Fruit fly (Drosophila melanogaster) whole organism, embryonic: Measurements from ENCODE around the gene CG31109.

ENCODE experiments used
- ATbp ChIP-seq: fragments of 200-800 bp; sonication (Bioruptor generic); optimal IDR thresholded peaks from 2 replicates; lab custom pipeline; 2017; ENCODE audit warnings: missing biosample characterization, mild to moderate bottlenecking, missing genetic modification characterization, missing genetic modification reagents
- Ada2b ChIP-seq: fragments of 200-800 bp; sonication (Bioruptor generic); IDR thresholded peaks from 2 replicates; pipeline ENCODE4 v1.3.6; 2022; ENCODE audit warnings: missing biosample characterization, missing genetic modification characterization
- Blimp-1 ChIP-seq: fragments of 200-800 bp; sonication (Bioruptor generic); optimal IDR thresholded peaks from 3 replicates; lab custom pipeline; 2018; ENCODE audit warnings: missing biosample characterization, missing genetic modification characterization, mild to moderate bottlenecking, moderate library complexity, missing genetic modification reagents
- CG10321 ChIP-seq: fragments of 200-800 bp; sonication (Bioruptor generic); IDR thresholded peaks from 2 replicates; pipeline ENCODE4 v1.3.6; 2022; ENCODE audit warnings: missing biosample characterization, missing genetic modification characterization
- CG10431 ChIP-seq: fragments of 200-800 bp; sonication (Bioruptor generic); optimal IDR thresholded peaks from 3 replicates; lab custom pipeline; 2018; ENCODE audit warnings: missing biosample characterization, mild to moderate bottlenecking, missing genetic modification characterization
- CG10959 ChIP-seq: fragments of 200-800 bp; sonication (Bioruptor generic); IDR thresholded peaks from 2 replicates; pipeline ENCODE4 v1.3.6; 2022; ENCODE audit warnings: missing biosample characterization, missing genetic modification characterization
- CG11085 ChIP-seq: fragments of 200-800 bp; sonication (Bioruptor generic); IDR thresholded peaks from 2 replicates; pipeline ENCODE4 v1.3.6; 2022; ENCODE audit warnings: missing biosample characterization, missing genetic modification characterization
- CG12236 ChIP-seq: fragments of 200-800 bp; sonication (Bioruptor generic); optimal IDR thresholded peaks from 2 replicates; lab custom pipeline; 2016; ENCODE audit warnings: missing biosample characterization, missing genetic modification characterization
- CG14667 ChIP-seq: fragments of 200-800 bp; sonication (Bioruptor generic); IDR thresholded peaks from 2 replicates; pipeline ENCODE4 v1.3.6; 2022; ENCODE audit warnings: missing biosample characterization, missing genetic modification characterization
- CG14965 ChIP-seq: fragments of 200-800 bp; sonication (Bioruptor generic); optimal IDR thresholded peaks from 2 replicates; lab custom pipeline; 2016; ENCODE audit warnings: missing biosample characterization, missing genetic modification characterization, borderline replicate concordance
- CG1602 ChIP-seq: fragments of 200-800 bp; sonication (Bioruptor generic); optimal IDR thresholded peaks from 3 replicates; lab custom pipeline; 2016; ENCODE audit warnings: missing biosample characterization, missing genetic modification characterization
- CG16779 ChIP-seq: fragments of 200-800 bp; sonication (Bioruptor generic); IDR thresholded peaks from 2 replicates; pipeline ENCODE4 v1.3.6; 2022; ENCODE audit warnings: missing biosample characterization, missing genetic modification characterization
- CG18011 ChIP-seq: fragments of 200-800 bp; sonication (Bioruptor generic); optimal IDR thresholded peaks from 2 replicates; lab custom pipeline; 2017; ENCODE audit warnings: missing biosample characterization, missing genetic modification characterization, mild to moderate bottlenecking, moderate library complexity, missing genotype
- CG2678 ChIP-seq: fragments of 200-800 bp; sonication (Bioruptor generic); optimal IDR thresholded peaks from 3 replicates; lab custom pipeline; 2019; ENCODE audit warnings: missing biosample characterization, mild to moderate bottlenecking, missing genetic modification characterization, moderate library complexity
- CG31388 ChIP-seq: fragments of 200-800 bp; sonication (Bioruptor generic); optimal IDR thresholded peaks from 2 replicates; lab custom pipeline; 2016; ENCODE audit warnings: missing biosample characterization, missing genetic modification characterization
- CG3281 ChIP-seq: fragments of 200-800 bp; sonication (Bioruptor generic); optimal IDR thresholded peaks from 3 replicates; lab custom pipeline; 2017; ENCODE audit warnings: missing biosample characterization, mild to moderate bottlenecking, missing genetic modification characterization
- CG34422 ChIP-seq: fragments of 200-800 bp; sonication (Bioruptor generic); IDR thresholded peaks from 3 replicates; pipeline ENCODE4 v1.3.6; 2022; ENCODE audit warnings: missing biosample characterization, missing genetic modification characterization
- CG3726 ChIP-seq: fragments of 200-800 bp; sonication (Bioruptor generic); IDR thresholded peaks from 3 replicates; pipeline ENCODE4, ENCODE4 v1.3.6; 2022; ENCODE audit warnings: missing biosample characterization, missing genetic modification characterization
- CG5245 ChIP-seq: fragments of 200-800 bp; sonication (Bioruptor generic); optimal IDR thresholded peaks from 3 replicates; lab custom pipeline; 2016; ENCODE audit warnings: missing biosample characterization, missing genetic modification characterization
- CG6689 ChIP-seq: fragments of 200-800 bp; sonication (Bioruptor generic); IDR thresholded peaks from 2 replicates; pipeline ENCODE4 v1.3.6; 2022; ENCODE audit warnings: missing biosample characterization, missing genetic modification characterization
- CG8089 ChIP-seq: fragments of 200-800 bp; sonication (Bioruptor generic); optimal IDR thresholded peaks from 3 replicates; lab custom pipeline; 2016; ENCODE audit warnings: missing biosample characterization, missing genetic modification characterization
- CHES-1-like ChIP-seq: fragments of 200-800 bp; sonication (Bioruptor generic); optimal IDR thresholded peaks from 2 replicates; lab custom pipeline; 2016; ENCODE audit warnings: missing biosample characterization, missing genetic modification characterization
- Chrac-16 ChIP-seq: fragments of 200-800 bp; sonication (Bioruptor generic); optimal IDR thresholded peaks from 3 replicates; lab custom pipeline; 2016; ENCODE audit warnings: missing biosample characterization, missing genetic modification characterization
- D19B ChIP-seq: fragments of 200-800 bp; sonication (Bioruptor generic); optimal IDR thresholded peaks from 2 replicates; lab custom pipeline; 2017; ENCODE audit warnings: missing biosample characterization, mild to moderate bottlenecking, missing genetic modification characterization
- Elba2 ChIP-seq: fragments of 200-800 bp; sonication (Bioruptor generic); optimal IDR thresholded peaks from 3 replicates; lab custom pipeline; 2016; ENCODE audit warnings: missing biosample characterization, missing genetic modification characterization
- Fer2 ChIP-seq: fragments of 200-800 bp; sonication (Bioruptor generic); optimal IDR thresholded peaks from 2 replicates; lab custom pipeline; 2018; ENCODE audit warnings: missing biosample characterization, mild to moderate bottlenecking, missing genetic modification characterization, moderate library complexity
- Hr51 ChIP-seq, 2 experiments: fragments of 200-800 bp; sonication (Bioruptor generic); optimal IDR thresholded peaks; 2 replicates in 1 of 2; 3 replicates in 1 of 2; lab custom pipeline; 2016 to 2018; ENCODE audit warnings: missing biosample characterization in 2 of 2, missing genetic modification characterization in 2 of 2, mild to moderate bottlenecking in 1 of 2, moderate library complexity in 1 of 2
- Lhr ChIP-seq: fragments of 200-800 bp; sonication (Bioruptor generic); optimal IDR thresholded peaks from 3 replicates; lab custom pipeline; 2017; ENCODE audit warnings: mild to moderate bottlenecking, missing biosample characterization, missing genetic modification reagents, missing genetic modification characterization
- Mad ChIP-seq: fragments of 200-800 bp; sonication (Bioruptor generic); optimal IDR thresholded peaks from 2 replicates; lab custom pipeline; 2016; ENCODE audit warnings: missing biosample characterization, missing genetic modification characterization
- NC2β ChIP-seq: fragments of 200-800 bp; sonication (Bioruptor generic); optimal IDR thresholded peaks from 2 replicates; lab custom pipeline; 2016; ENCODE audit warnings: missing biosample characterization, missing genetic modification characterization
- Oaz ChIP-seq: fragments of 200-800 bp; sonication (Bioruptor generic); IDR thresholded peaks from 2 replicates; pipeline ENCODE4 v1.3.6; 2022; ENCODE audit warnings: missing biosample characterization, missing genetic modification characterization
- Optix ChIP-seq: fragments of 200-800 bp; sonication (Bioruptor generic); IDR thresholded peaks from 3 replicates; pipeline ENCODE4 v1.3.6; 2022; ENCODE audit warnings: missing biosample characterization, missing genetic modification characterization
- Rfx ChIP-seq: fragments of 200-800 bp; sonication (Bioruptor generic); IDR thresholded peaks from 2 replicates; pipeline ENCODE4 v1.3.6; 2022; ENCODE audit warnings: missing biosample characterization, missing genetic modification characterization
- Sox102F ChIP-seq: fragments of 200-800 bp; sonication (Bioruptor generic); optimal IDR thresholded peaks from 2 replicates; lab custom pipeline; 2018; ENCODE audit warnings: missing biosample characterization, mild to moderate bottlenecking, missing genetic modification characterization, moderate library complexity
- cato ChIP-seq: fragments of 200-800 bp; sonication (Bioruptor generic); optimal IDR thresholded peaks from 2 replicates; lab custom pipeline; 2016; ENCODE audit warnings: missing biosample characterization, missing genetic modification characterization, borderline replicate concordance
- chn ChIP-seq: fragments of 200-800 bp; sonication (Bioruptor generic); optimal IDR thresholded peaks from 2 replicates; lab custom pipeline; 2016; ENCODE audit warnings: missing biosample characterization, missing genetic modification characterization
- dan ChIP-seq: fragments of 200-800 bp; sonication (Bioruptor generic); IDR thresholded peaks from 2 replicates; pipeline ENCODE4 v1.3.6; 2022; ENCODE audit warnings: missing biosample characterization, missing genetic modification characterization
- dimm ChIP-seq: fragments of 200-800 bp; sonication (Bioruptor generic); IDR thresholded peaks from 2 replicates; pipeline ENCODE4 v1.3.6; 2022; ENCODE audit warnings: missing biosample characterization, missing genetic modification characterization
- fu2 ChIP-seq: fragments of 200-800 bp; sonication (Bioruptor generic); optimal IDR thresholded peaks from 2 replicates; lab custom pipeline; 2016; ENCODE audit warnings: missing biosample characterization, missing genetic modification characterization
- luna ChIP-seq: fragments of 200-800 bp; sonication (Bioruptor generic); optimal IDR thresholded peaks from 2 replicates; lab custom pipeline; 2016; ENCODE audit warnings: missing biosample characterization, missing genetic modification characterization
- mam ChIP-seq: fragments of 200-800 bp; sonication (Bioruptor generic); optimal IDR thresholded peaks from 3 replicates; lab custom pipeline; 2016; ENCODE audit warnings: missing biosample characterization, missing genetic modification characterization
- mld ChIP-seq: fragments of 200-800 bp; sonication (Bioruptor generic); IDR thresholded peaks from 3 replicates; pipeline ENCODE4 v1.3.6; 2022; ENCODE audit warnings: missing biosample characterization, missing genetic modification characterization; ENCODE audit not compliant: partially characterized antibody
- repo ChIP-seq: fragments of 200-800 bp; sonication (Bioruptor generic); optimal IDR thresholded peaks from 2 replicates; lab custom pipeline; 2016; ENCODE audit warnings: missing biosample characterization, missing genetic modification characterization
- schlank ChIP-seq: fragments of 200-800 bp; sonication (Bioruptor generic); optimal IDR thresholded peaks from 2 replicates; lab custom pipeline; 2018; ENCODE audit warnings: missing biosample characterization, mild to moderate bottlenecking, missing genetic modification characterization
- so ChIP-seq: fragments of 200-800 bp; sonication (Bioruptor generic); IDR thresholded peaks from 3 replicates; pipeline ENCODE4 v1.3.6; 2022; ENCODE audit warnings: missing biosample characterization, missing genetic modification characterization
- sug ChIP-seq: fragments of 200-800 bp; optimal IDR thresholded peaks from 2 replicates; lab custom pipeline; 2019; ENCODE audit warnings: missing biosample characterization, mild to moderate bottlenecking, missing genetic modification characterization, moderate library complexity
- vfl ChIP-seq: fragments of 200-800 bp; sonication (Bioruptor generic); optimal IDR thresholded peaks from 2 replicates; lab custom pipeline; 2016; ENCODE audit warnings: missing biosample characterization, missing genetic modification characterization
- wdn ChIP-seq: fragments of 200-800 bp; sonication (Bioruptor generic); IDR thresholded peaks from 2 replicates; pipeline ENCODE4 v1.3.6; 2022; ENCODE audit warnings: missing biosample characterization, missing genetic modification characterization

Gene CG31109

DNA sequence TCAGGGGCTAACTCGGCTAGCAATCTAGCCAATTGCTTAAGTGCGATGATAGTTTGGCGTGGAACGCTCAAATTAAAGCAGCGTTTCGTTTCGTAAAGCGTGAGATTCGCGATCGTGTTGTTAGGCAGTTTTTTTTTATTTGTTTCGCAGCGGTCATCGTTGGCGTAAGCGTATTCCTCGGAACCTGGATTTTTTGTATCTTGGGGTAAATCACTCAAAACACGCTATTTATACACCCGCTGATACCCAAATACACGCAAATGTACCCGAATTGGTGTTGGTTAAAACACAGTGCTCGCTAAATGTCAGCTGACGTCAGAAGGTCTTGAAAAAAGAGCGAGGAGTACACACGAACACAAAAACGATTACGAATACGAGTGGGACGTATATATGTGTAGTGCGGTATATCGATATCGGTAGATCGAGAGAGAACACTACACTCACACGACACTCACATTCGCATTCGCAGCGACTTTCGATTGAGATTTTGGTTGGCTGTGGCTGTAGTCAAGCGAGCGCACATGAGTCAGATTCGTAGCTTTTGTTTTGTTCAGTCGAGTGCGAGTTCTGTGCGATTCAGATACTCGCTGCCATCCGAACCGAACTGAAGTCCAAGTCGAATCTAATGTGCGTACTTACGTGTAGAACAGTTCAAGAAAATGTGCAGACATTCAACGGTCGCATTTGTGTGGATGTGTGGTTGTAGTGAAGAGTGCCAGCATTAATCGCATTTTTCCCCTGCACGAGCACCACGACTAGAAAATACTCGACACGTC lies 4.5 kb downstream of the CG31109 start (continued):
- peak; percentile 55 for TF ChIP-seq Blimp-1 (GFP tag; lab: Kevin White, UChicago)
- no peak for TF ChIP-seq CG34422 (GFP tag; lab: Robert Waterston, UW)
- TF ChIP-seq CG10959 (GFP tag; lab: Robert Waterston, UW): no peak
- TF ChIP-seq mld (GFP tag; lab: Robert Waterston, UW): no peak
- TF ChIP-seq CG3281: peak; percentile 44
- TF ChIP-seq Sox102F: no peak
- no peak for TF ChIP-seq wdn (GFP tag; lab: Robert Waterston, UW)
- no peak for TF ChIP-seq D19B (GFP tag; lab: Kevin White, UChicago)
- no peak for TF ChIP-seq CG11085 (GFP tag; lab: Robert Waterston, UW)
- TF ChIP-seq CHES-1-like (GFP tag; lab: Kevin White, UChicago): peak; percentile 10
- TF ChIP-seq Fer2 (tag; lab: Kevin White, UChicago): peak; percentile 14
- TF ChIP-seq Hr51 (GFP tag; optimal IDR thresholded peaks at IDR 0.05; lab: Kevin White, UChicago): no peak
- no peak for TF ChIP-seq CG1602
- TF ChIP-seq Ada2b: no peak
- TF ChIP-seq repo (GFP tag; lab: Kevin White, UChicago): no peak
- TF ChIP-seq Oaz (GFP tag; lab: Robert Waterston, UW): no peak
- no peak for TF ChIP-seq Optix (GFP tag; lab: Robert Waterston, UW)
- TF ChIP-seq CG10321 (GFP tag; lab: Robert Waterston, UW): no peak
- no peak for TF ChIP-seq dan (GFP tag; lab: Robert Waterston, UW)
- TF ChIP-seq CG6689 (GFP tag; lab: Robert Waterston, UW): no peak
- no peak for TF ChIP-seq chn (GFP tag; lab: Kevin White, UChicago)
- no peak for TF ChIP-seq NC2β (GFP tag; lab: Kevin White, UChicago)
- no peak for TF ChIP-seq CG12236 (GFP tag; lab: Kevin White, UChicago)
- no peak for TF ChIP-seq Mad
- no peak for TF ChIP-seq CG2678
- TF ChIP-seq CG18011 (GFP tag; lab: Kevin White, UChicago): no peak
- TF ChIP-seq CG16779 (GFP tag; lab: Robert Waterston, UW): no peak
- no peak for TF ChIP-seq CG10431
- no peak for TF ChIP-seq CG31388 (GFP tag; lab: Kevin White, UChicago)
- TF ChIP-seq cato (GFP tag; lab: Kevin White, UChicago): no peak
- TF ChIP-seq sug (tag; lab: Kevin White, UChicago): peak; percentile 68
- no peak for TF ChIP-seq Lhr (GFP tag; lab: Kevin White, UChicago)
- TF ChIP-seq fu2: no peak
- TF ChIP-seq Rfx (GFP tag; lab: Robert Waterston, UW): no peak
- TF ChIP-seq dimm (GFP tag; lab: Robert Waterston, UW): no peak
- TF ChIP-seq schlank (tag; lab: Kevin White, UChicago): peak; percentile 3
- no peak for TF ChIP-seq CG14965 (GFP tag; lab: Kevin White, UChicago)
- no peak for TF ChIP-seq luna (GFP tag; lab: Kevin White, UChicago)
- no peak for TF ChIP-seq ATbp (GFP tag; lab: Kevin White, UChicago)
- no peak for TF ChIP-seq CG3726
- TF ChIP-seq Chrac-16 (GFP tag; lab: Kevin White, UChicago): no peak
- TF ChIP-seq Elba2: no peak
- TF ChIP-seq so (GFP tag; lab: Robert Waterston, UW): no peak
- no peak for TF ChIP-seq mam (GFP tag; lab: Kevin White, UChicago)
- no peak for TF ChIP-seq CG8089
- no peak for TF ChIP-seq CG14667 (GFP tag; lab: Robert Waterston, UW)
- TF ChIP-seq CG5245: no peak
- TF ChIP-seq vfl (GFP tag; lab: Kevin White, UChicago): no peak
